Fruit fly (Drosophila melanogaster) whole organism, embryonic: ENCODE measurements around the gene CG15473.

ENCODE experiments used
- BEAF-32 ChIP-seq: fragments of 200-800 bp; sonication (Bioruptor generic); optimal IDR thresholded peaks from 3 replicates; lab custom pipeline; 2017; ENCODE audit warnings: missing biosample characterization, missing genetic modification characterization, mild to moderate bottlenecking, moderate library complexity, missing genetic modification reagents
- CG10147 ChIP-seq: fragments of 200-800 bp; sonication (Bioruptor generic); optimal IDR thresholded peaks from 2 replicates; lab custom pipeline; 2019; ENCODE audit warnings: missing biosample characterization, mild to moderate bottlenecking, missing genetic modification characterization, moderate library complexity
- CG11695 ChIP-seq: fragments of 200-800 bp; sonication (Bioruptor generic); IDR thresholded peaks from 3 replicates; pipeline ENCODE4 v1.3.6; 2022; ENCODE audit warnings: missing biosample characterization, missing genetic modification characterization
- CG1832 ChIP-seq: fragments of 200-800 bp; sonication (Bioruptor generic); optimal IDR thresholded peaks from 2 replicates; lab custom pipeline; 2017; ENCODE audit warnings: missing biosample characterization, mild to moderate bottlenecking, missing genetic modification characterization, inconsistent platforms
- CG31388 ChIP-seq: fragments of 200-800 bp; sonication (Bioruptor generic); optimal IDR thresholded peaks from 2 replicates; lab custom pipeline; 2016; ENCODE audit warnings: missing biosample characterization, missing genetic modification characterization
- CG32532 ChIP-seq: fragments of 200-800 bp; sonication (Bioruptor generic); IDR thresholded peaks from 2 replicates; pipeline ENCODE4 v1.3.6; 2022; ENCODE audit warnings: missing biosample characterization, missing genetic modification characterization
- CG3995 ChIP-seq: fragments of 200-800 bp; sonication (Bioruptor generic); optimal IDR thresholded peaks from 3 replicates; lab custom pipeline; 2016; ENCODE audit warnings: missing biosample characterization, missing genetic modification characterization
- CG4282 ChIP-seq: fragments of 200-800 bp; sonication (Bioruptor generic); optimal IDR thresholded peaks from 2 replicates; lab custom pipeline; 2016; ENCODE audit warnings: missing biosample characterization, missing genetic modification characterization
- CG6791 ChIP-seq: fragments of 200-800 bp; sonication (Bioruptor generic); IDR thresholded peaks from 3 replicates; pipeline ENCODE4 v1.3.6; 2022; ENCODE audit warnings: missing biosample characterization, missing genetic modification characterization; ENCODE audit not compliant: partially characterized antibody
- CG7786 ChIP-seq: fragments of 200-800 bp; sonication (Bioruptor generic); optimal IDR thresholded peaks from 2 replicates; lab custom pipeline; 2016; ENCODE audit warnings: missing biosample characterization, missing genetic modification characterization
- CG8388 ChIP-seq: fragments of 200-800 bp; sonication (Bioruptor generic); optimal IDR thresholded peaks from 2 replicates; lab custom pipeline; 2019; ENCODE audit warnings: missing biosample characterization, mild to moderate bottlenecking, missing genetic modification characterization, moderate library complexity
- CG8478 ChIP-seq: fragments of >200 bp; optimal IDR thresholded peaks from 2 replicates; lab custom pipeline; 2018
- CG9797 ChIP-seq: fragments of 200-800 bp; sonication (Bioruptor generic); optimal IDR thresholded peaks from 3 replicates; lab custom pipeline; 2018; ENCODE audit warnings: missing biosample characterization, mild to moderate bottlenecking, missing genetic modification characterization
- CHES-1-like ChIP-seq: fragments of 200-800 bp; sonication (Bioruptor generic); optimal IDR thresholded peaks from 2 replicates; lab custom pipeline; 2016; ENCODE audit warnings: missing biosample characterization, missing genetic modification characterization
- D19A ChIP-seq: fragments of 200-800 bp; optimal IDR thresholded peaks from 3 replicates; lab custom pipeline; 2019; ENCODE audit warnings: missing biosample characterization, mild to moderate bottlenecking, missing genetic modification characterization, moderate library complexity
- Dek ChIP-seq: fragments of 200-800 bp; sonication (Bioruptor generic); optimal IDR thresholded peaks from 3 replicates; lab custom pipeline; 2019; ENCODE audit warnings: missing biosample characterization, mild to moderate bottlenecking, missing genetic modification characterization, moderate library complexity
- Dip2 ChIP-seq: fragments of 200-800 bp; sonication (Bioruptor generic); IDR thresholded peaks from 2 replicates; pipeline ENCODE4 v1.3.6; 2022; ENCODE audit warnings: missing biosample characterization, missing genetic modification characterization
- Drgx ChIP-seq: fragments of 200-800 bp; sonication (Bioruptor generic); IDR thresholded peaks from 2 replicates; pipeline ENCODE4 v1.3.6; 2022; ENCODE audit warnings: missing biosample characterization, missing genetic modification characterization
- Elba2 ChIP-seq: fragments of 200-800 bp; sonication (Bioruptor generic); optimal IDR thresholded peaks from 3 replicates; lab custom pipeline; 2016; ENCODE audit warnings: missing biosample characterization, missing genetic modification characterization
- HmgZ ChIP-seq: fragments of 200-800 bp; sonication (Bioruptor generic); optimal IDR thresholded peaks from 2 replicates; lab custom pipeline; 2018; ENCODE audit warnings: missing biosample characterization, mild to moderate bottlenecking, missing genetic modification characterization
- Hmr ChIP-seq: fragments of 200-800 bp; sonication (Bioruptor generic); optimal IDR thresholded peaks from 3 replicates; lab custom pipeline; 2017; ENCODE audit warnings: mild to moderate bottlenecking, missing biosample characterization, missing genetic modification reagents, missing genetic modification characterization
- MBD-R2 ChIP-seq: fragments of 200-800 bp; sonication (Bioruptor generic); IDR thresholded peaks from 2 replicates; pipeline ENCODE4 v1.3.6; 2022; ENCODE audit warnings: missing biosample characterization, missing genetic modification characterization
- MESR4 ChIP-seq: fragments of 200-800 bp; sonication (Bioruptor generic); optimal IDR thresholded peaks from 2 replicates; lab custom pipeline; 2018; ENCODE audit warnings: missing biosample characterization, mild to moderate bottlenecking, missing genetic modification characterization, moderate library complexity
- Mad ChIP-seq: fragments of 200-800 bp; sonication (Bioruptor generic); optimal IDR thresholded peaks from 2 replicates; lab custom pipeline; 2016; ENCODE audit warnings: missing biosample characterization, missing genetic modification characterization
- Pdp1 ChIP-seq, 2 experiments: fragments of 200-800 bp; sonication (Bioruptor generic); optimal IDR thresholded peaks; 3 replicates each; lab custom pipeline; 2016; ENCODE audit warnings: missing biosample characterization in 2 of 2, missing genetic modification characterization in 2 of 2, mild to moderate bottlenecking in 1 of 2, moderate library complexity in 1 of 2
- Sox102F ChIP-seq: fragments of 200-800 bp; sonication (Bioruptor generic); optimal IDR thresholded peaks from 2 replicates; lab custom pipeline; 2018; ENCODE audit warnings: missing biosample characterization, mild to moderate bottlenecking, missing genetic modification characterization, moderate library complexity
- ase ChIP-seq: fragments of 200-800 bp; sonication (Bioruptor generic); IDR thresholded peaks from 3 replicates; pipeline ENCODE4 v1.3.6; 2022; ENCODE audit warnings: missing biosample characterization, missing genetic modification characterization
- bab2 ChIP-seq: fragments of 200-800 bp; sonication (Bioruptor generic); optimal IDR thresholded peaks from 2 replicates; lab custom pipeline; 2016; ENCODE audit warnings: missing biosample characterization, missing genetic modification characterization
- btn ChIP-seq: fragments of 200-800 bp; sonication (Bioruptor generic); optimal IDR thresholded peaks from 2 replicates; lab custom pipeline; 2016; ENCODE audit warnings: missing biosample characterization, missing genetic modification characterization
- cad ChIP-seq: fragments of >200 bp; optimal IDR thresholded peaks from 2 replicates; lab custom pipeline; 2017; ENCODE audit warnings: missing biosample characterization, missing genetic modification characterization
- cg ChIP-seq: fragments of 200-800 bp; sonication (Bioruptor generic); optimal IDR thresholded peaks from 3 replicates; lab custom pipeline; 2019; ENCODE audit warnings: missing biosample characterization, mild to moderate bottlenecking, missing genetic modification characterization, moderate library complexity
- chn ChIP-seq: fragments of 200-800 bp; sonication (Bioruptor generic); optimal IDR thresholded peaks from 2 replicates; lab custom pipeline; 2016; ENCODE audit warnings: missing biosample characterization, missing genetic modification characterization
- dpn ChIP-seq, 2 experiments: fragments of 200-800 bp; sonication (Bioruptor generic); optimal IDR thresholded peaks; 3 replicates each; lab custom pipeline; 2016; ENCODE audit warnings: missing biosample characterization in 2 of 2, missing genetic modification characterization in 2 of 2
- ewg ChIP-seq: fragments of 200-800 bp; sonication (Bioruptor generic); optimal IDR thresholded peaks from 3 replicates; lab custom pipeline; 2017; ENCODE audit warnings: mild to moderate bottlenecking, missing biosample characterization, missing genetic modification reagents, missing genetic modification characterization
- fd102C ChIP-seq: fragments of 200-800 bp; sonication (Bioruptor generic); optimal IDR thresholded peaks from 2 replicates; lab custom pipeline; 2018; ENCODE audit warnings: missing biosample characterization, mild to moderate bottlenecking, missing genetic modification characterization, moderate library complexity
- gt ChIP-seq: fragments of 200-800 bp; sonication (Bioruptor generic); IDR thresholded peaks from 2 replicates; pipeline ENCODE4 v1.3.6; 2022; ENCODE audit warnings: missing biosample characterization, missing genetic modification characterization
- h ChIP-seq: fragments of >200 bp; optimal IDR thresholded peaks from 2 replicates; lab custom pipeline; 2017
- lbe ChIP-seq: fragments of 200-800 bp; sonication (Bioruptor generic); optimal IDR thresholded peaks from 2 replicates; lab custom pipeline; 2016; ENCODE audit warnings: missing biosample characterization, mild to moderate bottlenecking, missing genetic modification characterization
- nau ChIP-seq: fragments of 200-800 bp; sonication (Bioruptor generic); optimal IDR thresholded peaks from 3 replicates; lab custom pipeline; 2017; ENCODE audit warnings: missing biosample characterization, mild to moderate bottlenecking, missing genetic modification characterization, missing genetic modification reagents
- org-1 ChIP-seq: fragments of 200-800 bp; sonication (Bioruptor generic); optimal IDR thresholded peaks from 2 replicates; lab custom pipeline; 2017; ENCODE audit warnings: missing biosample characterization, missing genetic modification characterization
- pho ChIP-seq: fragments of 200-800 bp; sonication (Bioruptor generic); optimal IDR thresholded peaks from 2 replicates; lab custom pipeline; 2016; ENCODE audit warnings: missing biosample characterization, missing genetic modification characterization
- pzg ChIP-seq: fragments of 200-800 bp; sonication (Bioruptor generic); optimal IDR thresholded peaks from 3 replicates; lab custom pipeline; 2018; ENCODE audit warnings: missing biosample characterization, mild to moderate bottlenecking, missing genetic modification characterization, moderate library complexity
- salm ChIP-seq: fragments of 200-800 bp; sonication (Bioruptor generic); optimal IDR thresholded peaks from 2 replicates; lab custom pipeline; 2018; ENCODE audit warnings: missing biosample characterization, mild to moderate bottlenecking, missing genetic modification characterization
- scrt ChIP-seq: fragments of 200-800 bp; sonication (Bioruptor generic); optimal IDR thresholded peaks from 2 replicates; lab custom pipeline; 2018; ENCODE audit warnings: missing biosample characterization, mild to moderate bottlenecking, missing genetic modification characterization, moderate library complexity
- sim ChIP-seq: fragments of 200-800 bp; sonication (Bioruptor generic); IDR thresholded peaks from 2 replicates; pipeline ENCODE4 v1.3.6; 2022; ENCODE audit warnings: missing biosample characterization, missing genetic modification characterization
- sqz ChIP-seq: fragments of 200-800 bp; sonication (Bioruptor generic); optimal IDR thresholded peaks from 3 replicates; lab custom pipeline; 2018; ENCODE audit warnings: missing biosample characterization, mild to moderate bottlenecking, missing genetic modification characterization
- sr ChIP-seq: fragments of 200-800 bp; sonication (Bioruptor generic); IDR thresholded peaks from 3 replicates; pipeline ENCODE4 v1.3.6; 2022; ENCODE audit warnings: missing biosample characterization, missing genetic modification characterization
- tap ChIP-seq: fragments of 200-800 bp; optimal IDR thresholded peaks from 3 replicates; lab custom pipeline; 2019; ENCODE audit warnings: missing biosample characterization, mild to moderate bottlenecking, missing genetic modification characterization, moderate library complexity
- usp ChIP-seq: fragments of >200 bp; optimal IDR thresholded peaks from 2 replicates; lab custom pipeline; 2017; ENCODE audit warnings: missing biosample characterization, missing genetic modification characterization
- vfl ChIP-seq: fragments of 200-800 bp; sonication (Bioruptor generic); optimal IDR thresholded peaks from 2 replicates; lab custom pipeline; 2016; ENCODE audit warnings: missing biosample characterization, missing genetic modification characterization
- yki ChIP-seq: fragments of >200 bp; optimal IDR thresholded peaks from 3 replicates; lab custom pipeline; 2018

Gene CG15473

DNA sequence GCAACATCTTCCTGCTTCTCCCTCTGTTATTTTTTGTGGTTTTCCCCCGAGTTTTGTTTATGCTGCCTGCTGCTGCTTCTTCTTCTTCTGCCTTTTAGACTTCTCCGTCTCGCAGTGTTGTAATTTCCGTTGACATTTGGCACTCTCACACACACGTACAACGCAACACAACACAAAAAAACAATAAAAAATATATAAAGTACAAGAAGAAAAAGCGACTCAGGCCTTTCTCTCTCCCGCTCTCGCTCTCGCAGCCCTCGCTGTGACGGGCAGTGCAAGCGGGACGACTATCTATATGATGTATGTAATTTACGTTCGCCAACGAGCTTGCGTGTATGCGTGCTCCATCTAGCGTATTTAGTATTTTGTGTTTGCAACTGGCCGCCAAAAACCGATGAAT is 31.9 kb upstream of the CG15473 start (continued):
- TF ChIP-seq CG7786 (no peak), MESR4 (peak; percentile 10), cad (GFP tag; lab: Kevin White, UChicago) (peak; percentile 44), pho (GFP tag; lab: Kevin White, UChicago) (no peak), CG4282 (no peak), HmgZ (tag; lab: Kevin White, UChicago) (peak; percentile 36), chn (no peak), CG8478 (lab: Kevin White, UChicago) (peak; percentile 89), MBD-R2 (peak; percentile 20; the same call in 1 of the 2 replicates), CG10147 (GFP tag; lab: Kevin White, UChicago) (no peak), gt (GFP tag; lab: Robert Waterston, UW) (no peak)

DNA sequence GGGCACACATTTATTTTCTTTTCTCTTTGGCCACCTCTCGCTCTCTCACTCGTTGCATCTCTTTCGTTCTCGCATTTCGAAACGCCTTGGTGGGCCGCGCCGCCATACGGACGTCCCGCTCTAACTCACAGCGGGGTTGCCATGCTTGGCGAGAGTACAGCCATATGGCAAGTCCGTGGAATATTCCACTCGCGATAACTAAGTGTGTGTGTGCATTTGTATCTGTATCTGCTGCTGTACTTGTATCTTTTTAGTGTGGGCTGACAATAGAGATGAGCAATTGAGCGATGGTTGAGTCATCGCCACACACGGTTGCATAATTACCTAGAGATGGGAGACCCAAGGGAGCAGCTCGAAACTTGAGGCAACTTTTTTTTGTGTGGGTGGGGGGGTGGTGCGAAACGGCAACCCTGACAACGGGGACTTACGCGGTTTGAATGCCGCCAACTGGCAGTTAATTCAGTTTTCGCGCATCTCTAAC is 30.2 kb upstream of the CG15473 start:
- TF ChIP-seq CG10147 (GFP tag; lab: Kevin White, UChicago) (peak; percentile 65), Mad (GFP tag; lab: Kevin White, UChicago) (peak; percentile 80), org-1 (GFP tag; lab: Kevin White, UChicago) (peak; percentile 58), dpn (GFP tag; optimal IDR thresholded peaks at IDR 0.05; lab: Kevin White, UChicago) (peak; percentile 86 to 89), Dek (tag; lab: Kevin White, UChicago) (peak; percentile 76), sim (peak; percentile 39; the same call in 1 of the 2 replicates), h (no peak), fd102C (no peak), CG3995 (GFP tag; lab: Kevin White, UChicago) (peak; percentile 61), D19A (tag; lab: Kevin White, UChicago) (peak; percentile 45), Dip2 (GFP tag; lab: Robert Waterston, UW) (no peak), CG8388 (GFP tag; lab: Kevin White, UChicago) (peak; percentile 46), usp (GFP tag; lab: Kevin White, UChicago) (no peak), CHES-1-like (GFP tag; lab: Kevin White, UChicago) (peak; percentile 91), btn (GFP tag; lab: Kevin White, UChicago) (peak; percentile 47), ewg (GFP tag; lab: Kevin White, UChicago) (peak; percentile 64), CG6791 (GFP tag; lab: Robert Waterston, UW) (peak; percentile 84), salm (tag; lab: Kevin White, UChicago) (peak; percentile 31), Pdp1 (GFP tag; optimal IDR thresholded peaks at IDR 0.05; lab: Kevin White, UChicago) (peak; percentile 84 to 100), Sox102F (GFP tag; lab: Kevin White, UChicago) (peak; percentile 74), CG11695 (GFP tag; lab: Robert Waterston, UW) (peak; percentile 82), CG9797 (peak; percentile 72), Elba2 (GFP tag; lab: Kevin White, UChicago) (peak; percentile 89), BEAF-32 (GFP tag; lab: Kevin White, UChicago) (peak; percentile 90), pzg (GFP tag; lab: Kevin White, UChicago) (peak; percentile 94), cg (GFP tag; lab: Kevin White, UChicago) (peak; percentile 98), scrt (peak; percentile 64), bab2 (peak; percentile 85), sqz (GFP tag; lab: Kevin White, UChicago) (peak; percentile 76), CG31388 (GFP tag; lab: Kevin White, UChicago) (peak; percentile 17), CG1832 (peak; percentile 98), CG32532 (GFP tag; lab: Robert Waterston, UW) (peak; percentile 93), tap (tag; lab: Kevin White, UChicago) (peak; percentile 67), CG4282 (peak; percentile 82), sr (GFP tag; lab: Robert Waterston, UW) (peak; percentile 85), yki (lab: Kevin White, UChicago) (no peak), nau (GFP tag; lab: Kevin White, UChicago) (peak; percentile 3), ase (GFP tag; lab: Robert Waterston, UW) (peak; percentile 81), Drgx (GFP tag; lab: Robert Waterston, UW) (peak; percentile 79), vfl (GFP tag; lab: Kevin White, UChicago) (peak; percentile 66), Hmr (GFP tag; lab: Kevin White, UChicago) (peak; percentile 91), lbe (GFP tag; lab: Kevin White, UChicago) (peak; percentile 37)
